Worm (Caenorhabditis elegans): ENCODE measurements around the gene F21D12.3.

Gene F21D12.3

ce11 chrII:7338995-7339394 lies 15.2 kb upstream of the F21D12.3 start, which contains the start of gene nhr-21:
TSS of gene nhr-21 (plus strand) at chrII:7339229.
- TF ChIP-seq unc-62 (GFP tag; optimal IDR thresholded peaks at IDR 0.05) (peak; percentile 47), nhr-76 (tag; optimal IDR thresholded peaks at IDR 0.05) (no peak)

- TF ChIP-seq snpc-4 (tag; optimal IDR thresholded peaks at IDR 0.05) = no peak
- TF ChIP-seq zip-8 (tag; optimal IDR thresholded peaks at IDR 0.05) = no peak
- TF ChIP-seq flh-1 (GFP tag; optimal IDR thresholded peaks at IDR 0.05) = no peak
- TF ChIP-seq ceh-39 (tag; optimal IDR thresholded peaks at IDR 0.05) = no peak
- no peak for TF ChIP-seq nhr-76 (tag; optimal IDR thresholded peaks at IDR 0.05)
- TF ChIP-seq pha-4 (tag; optimal IDR thresholded peaks at IDR 0.05) = peak; percentile 27
- no peak for TF ChIP-seq sptf-1 (tag; optimal IDR thresholded peaks at IDR 0.05)
- no peak for TF ChIP-seq cnd-1 (tag; optimal IDR thresholded peaks at IDR 0.05)
- TF ChIP-seq elt-1 (tag; optimal IDR thresholded peaks at IDR 0.05; ENCODE audit: borderline replicate concordance, insufficient read depth) = no peak
- peak; percentile 50 for TF ChIP-seq mep-1 (tag; optimal IDR thresholded peaks at IDR 0.05)
These were observed 13.7 kb upstream of the F21D12.3 start for ce11 chrII:7337469-7337893.

ce11 chrII:7331224-7331623 lies 7.4 kb upstream of the F21D12.3 start, which contains the start of gene npax-1:
TSS of gene npax-1 (minus strand) at chrII:7331324.
- TF ChIP-seq unc-62 (GFP tag; optimal IDR thresholded peaks at IDR 0.05) (no peak), lsy-2 (tag; optimal IDR thresholded peaks at IDR 0.05) (no peak), zip-8 (tag; optimal IDR thresholded peaks at IDR 0.05) (no peak)

ce11 chrII:7326997-7327396 lies 3.2 kb upstream of the F21D12.3 start:
- TF ChIP-seq nhr-12 (tag; optimal IDR thresholded peaks at IDR 0.05) = no peak
- TF ChIP-seq unc-62 (GFP tag; optimal IDR thresholded peaks at IDR 0.05) = peak; percentile 11
- TF ChIP-seq blmp-1 (tag; optimal IDR thresholded peaks at IDR 0.05) = no peak
- no peak for TF ChIP-seq bed-3 (GFP tag; optimal IDR thresholded peaks at IDR 0.05)
- TF ChIP-seq elt-3 (tag; optimal IDR thresholded peaks at IDR 0.05) = no peak
- TF ChIP-seq ces-1 (GFP tag; optimal IDR thresholded peaks at IDR 0.05) = peak; percentile 47
- TF ChIP-seq lsy-2 (tag; optimal IDR thresholded peaks at IDR 0.05) = no peak
- peak; percentile 12 for TF ChIP-seq hlh-1 (tag; optimal IDR thresholded peaks at IDR 0.05)
- TF ChIP-seq ham-2 (GFP tag; optimal IDR thresholded peaks at IDR 0.05) = no peak
- peak; percentile 20 for TF ChIP-seq unc-120 (tag; optimal IDR thresholded peaks at IDR 0.05; ENCODE audit: poor library complexity, severe bottlenecking)
- TF ChIP-seq zip-8 (tag; optimal IDR thresholded peaks at IDR 0.05) = no peak
- TF ChIP-seq unc-39 (tag; optimal IDR thresholded peaks at IDR 0.05) = no peak

- TF ChIP-seq ces-1 (GFP tag; optimal IDR thresholded peaks at IDR 0.05) (peak; percentile 32), unc-62 (GFP tag; optimal IDR thresholded peaks at IDR 0.05) (no peak)
These were observed 2.4 kb upstream of the F21D12.3 start for ce11 chrII:7326199-7326598.

- no peak for TF ChIP-seq lin-13 (tag; optimal IDR thresholded peaks at IDR 0.05)
- TF ChIP-seq sptf-1 (tag; optimal IDR thresholded peaks at IDR 0.05) = no peak
- TF ChIP-seq unc-39 (tag; optimal IDR thresholded peaks at IDR 0.05) = no peak
- TF ChIP-seq bed-3 (GFP tag; optimal IDR thresholded peaks at IDR 0.05) = no peak
- no peak for TF ChIP-seq mls-2 (tag; optimal IDR thresholded peaks at IDR 0.05)
- TF ChIP-seq nhr-28 (tag; optimal IDR thresholded peaks at IDR 0.05) = no peak
- TF ChIP-seq ceh-43 (GFP tag; optimal IDR thresholded peaks at IDR 0.05) = no peak
- no peak for TF ChIP-seq ceh-39 (tag; optimal IDR thresholded peaks at IDR 0.05)
- TF ChIP-seq zip-8 (tag; optimal IDR thresholded peaks at IDR 0.05) = no peak
- TF ChIP-seq mep-1 (tag; optimal IDR thresholded peaks at IDR 0.05) = no peak
- TF ChIP-seq unc-62 (GFP tag; optimal IDR thresholded peaks at IDR 0.05) = no peak
- no peak for TF ChIP-seq snpc-4 (tag; optimal IDR thresholded peaks at IDR 0.05)
- no peak for TF ChIP-seq ham-2 (GFP tag; optimal IDR thresholded peaks at IDR 0.05)
- TF ChIP-seq elt-3 (tag; optimal IDR thresholded peaks at IDR 0.05) = no peak
- TF ChIP-seq hlh-1 (tag; optimal IDR thresholded peaks at IDR 0.05) = no peak
- no peak for TF ChIP-seq blmp-1 (tag; optimal IDR thresholded peaks at IDR 0.05)
- TF ChIP-seq tbx-8 (GFP tag; optimal IDR thresholded peaks at IDR 0.05) = no peak
- no peak for TF ChIP-seq nhr-2 (tag; optimal IDR thresholded peaks at IDR 0.05)
- no peak for TF ChIP-seq cnd-1 (tag; optimal IDR thresholded peaks at IDR 0.05)
These were observed 1.2 kb upstream of the F21D12.3 start for ce11 chrII:7325063-7325480.

- TF ChIP-seq unc-120 (tag; optimal IDR thresholded peaks at IDR 0.05; ENCODE audit: poor library complexity, severe bottlenecking) = peak; percentile 24
- TF ChIP-seq ham-2 (GFP tag; optimal IDR thresholded peaks at IDR 0.05) = no peak
- TF ChIP-seq hlh-1 (tag; optimal IDR thresholded peaks at IDR 0.05) = peak; percentile 70
These were observed 508 bp downstream of the F21D12.3 start for ce11 chrII:7323317-7323716.
